Worm (Caenorhabditis elegans) whole organism, L2 larva: ENCODE measurements around the gene fbxa-65.
A peak's percentile ranks its signal among the peaks of the same experiment; 100 is the strongest.

Source experiments
- C34F6.9 ChIP-seq: fragments of 150-350 bp; optimal IDR thresholded peaks from 2 replicates; lab custom pipeline; 2014; ENCODE audit warnings: missing biosample characterization, missing genetic modification characterization
- F13H6.1 ChIP-seq: sonication (generic microtip); optimal IDR thresholded peaks from 2 replicates; lab custom pipeline; 2016; ENCODE audit warnings: missing genetic modification characterization, missing compliant biosample characterization
- R02D3.7 ChIP-seq: fragments of 150-350 bp; optimal IDR thresholded peaks from 2 replicates; lab custom pipeline; 2014; ENCODE audit warnings: missing biosample characterization, missing genetic modification characterization
- Y55F3AM.14 ChIP-seq: fragments of 200-800 bp; sonication (Bioruptor generic); optimal IDR thresholded peaks from 2 replicates; lab custom pipeline; 2018; ENCODE audit warnings: mild to moderate bottlenecking, missing genetic modification characterization, missing compliant biosample characterization
- ZK546.5 ChIP-seq: sonication (generic microtip); optimal IDR thresholded peaks from 2 replicates; lab custom pipeline; 2017; ENCODE audit warnings: missing biosample characterization, missing genetic modification characterization
- alr-1 ChIP-seq: fragments of 150-350 bp; optimal IDR thresholded peaks from 2 replicates; lab custom pipeline; 2014; ENCODE audit warnings: missing biosample characterization, missing genetic modification characterization
- ama-1 ChIP-seq: fragments of 150-350 bp; optimal IDR thresholded peaks from 2 replicates; lab custom pipeline; 2018; ENCODE audit warnings: inconsistent platforms
- blmp-1 ChIP-seq: sonication (generic microtip); optimal IDR thresholded peaks from 2 replicates; lab custom pipeline; 2017; ENCODE audit warnings: missing genetic modification characterization, mild to moderate bottlenecking, missing compliant biosample characterization, antibody characterized with exemption, moderate library complexity; ENCODE audit not compliant: insufficient read depth
- dmd-4 ChIP-seq: sonication (generic microtip); optimal IDR thresholded peaks from 2 replicates; lab custom pipeline; 2017; ENCODE audit warnings: missing biosample characterization, missing genetic modification characterization
- egl-27 ChIP-seq: sonication (generic microtip); optimal IDR thresholded peaks from 3 replicates; lab custom pipeline; 2017; ENCODE audit warnings: missing biosample characterization, missing genetic modification reagents, missing genetic modification characterization
- elt-1 ChIP-seq: fragments of 150-350 bp; optimal IDR thresholded peaks from 2 replicates; lab custom pipeline; 2014; ENCODE audit warnings: missing biosample characterization, missing genetic modification characterization
- fos-1 ChIP-seq: fragments of 150-350 bp; optimal IDR thresholded peaks from 2 replicates; lab custom pipeline; 2014; ENCODE audit warnings: missing biosample characterization, missing genetic modification characterization
- lin-11 ChIP-seq: fragments of 150-350 bp; sonication (generic microtip); optimal IDR thresholded peaks from 2 replicates; lab custom pipeline; 2014; ENCODE audit warnings: missing biosample characterization, missing genetic modification characterization, inconsistent platforms, mixed read lengths
- lin-13 ChIP-seq: fragments of 150-350 bp; optimal IDR thresholded peaks from 2 replicates; lab custom pipeline; 2014; ENCODE audit warnings: missing biosample characterization, missing genetic modification reagents, missing genetic modification characterization
- lin-39 ChIP-seq: fragments of 150-350 bp; optimal IDR thresholded peaks from 2 replicates; lab custom pipeline; 2014; ENCODE audit warnings: missing biosample characterization, missing genetic modification reagents, missing genetic modification characterization
- lsy-2 ChIP-seq, 2 experiments: fragments of 150-350 bp in 1 of 2; sonication (generic microtip) in 1 of 2; optimal IDR thresholded peaks; 2 replicates each; lab custom pipeline; 2014 to 2017; ENCODE audit warnings: missing biosample characterization in 2 of 2, missing genetic modification characterization in 2 of 2
- mab-5 ChIP-seq: fragments of 150-350 bp; optimal IDR thresholded peaks from 2 replicates; lab custom pipeline; 2014; ENCODE audit warnings: missing biosample characterization, missing genetic modification characterization
- mdl-1 ChIP-seq, 2 experiments: fragments of 150-350 bp in 1 of 2; sonication (generic microtip) in 1 of 2; optimal IDR thresholded peaks; 2 replicates each; lab custom pipeline; 2017; ENCODE audit warnings: missing biosample characterization in 2 of 2, missing genetic modification characterization in 2 of 2
- nhr-10 ChIP-seq: sonication (generic microtip); optimal IDR thresholded peaks from 2 replicates; lab custom pipeline; 2017; ENCODE audit warnings: missing biosample characterization, missing genetic modification characterization
- nhr-11 ChIP-seq: fragments of 150-350 bp; optimal IDR thresholded peaks from 2 replicates; lab custom pipeline; 2014; ENCODE audit warnings: missing biosample characterization, missing genetic modification characterization
- nhr-12 ChIP-seq: fragments of 150-350 bp; optimal IDR thresholded peaks from 2 replicates; lab custom pipeline; 2014; ENCODE audit warnings: missing biosample characterization, missing genetic modification characterization
- nhr-129 ChIP-seq: fragments of 150-350 bp; optimal IDR thresholded peaks from 2 replicates; lab custom pipeline; 2014; ENCODE audit warnings: missing biosample characterization, missing genetic modification characterization
- nhr-23 ChIP-seq: fragments of 150-350 bp; optimal IDR thresholded peaks from 2 replicates; lab custom pipeline; 2014; ENCODE audit warnings: missing biosample characterization, missing genetic modification reagents, missing genetic modification characterization
- nhr-237 ChIP-seq: fragments of 150-350 bp; optimal IDR thresholded peaks from 2 replicates; lab custom pipeline; 2014; ENCODE audit warnings: missing biosample characterization, missing genetic modification characterization
- nhr-25 ChIP-seq: fragments of 150-350 bp; sonication (generic microtip); optimal IDR thresholded peaks from 3 replicates; lab custom pipeline; 2014; ENCODE audit warnings: missing biosample characterization, missing genetic modification characterization
- peb-1 ChIP-seq: fragments of 150-350 bp; optimal IDR thresholded peaks from 2 replicates; lab custom pipeline; 2014; ENCODE audit warnings: missing biosample characterization, missing genetic modification characterization
- sem-4 ChIP-seq: fragments of 150-350 bp; optimal IDR thresholded peaks from 2 replicates; lab custom pipeline; 2014; ENCODE audit warnings: missing biosample characterization, missing genetic modification reagents, missing genetic modification characterization
- skn-1 ChIP-seq: sonication (generic microtip); optimal IDR thresholded peaks from 2 replicates; lab custom pipeline; 2017; ENCODE audit warnings: missing biosample characterization, missing genetic modification characterization
- sma-3 ChIP-seq: sonication (generic microtip); optimal IDR thresholded peaks from 2 replicates; lab custom pipeline; 2016; ENCODE audit warnings: missing genetic modification reagents, missing genetic modification characterization, missing compliant biosample characterization
- sma-9 ChIP-seq, 2 experiments: fragments of 150-350 bp in 1 of 2; sonication (generic microtip) in 1 of 2; optimal IDR thresholded peaks; 2 replicates each; lab custom pipeline; 2014 to 2016; ENCODE audit warnings: missing genetic modification characterization in 2 of 2, mild to moderate bottlenecking in 1 of 2, missing biosample characterization in 1 of 2, missing compliant biosample characterization in 1 of 2, missing genetic modification reagents in 1 of 2, moderate library complexity in 1 of 2
- snpc-4 ChIP-seq: fragments of 150-350 bp; optimal IDR thresholded peaks from 2 replicates; lab custom pipeline; 2014; ENCODE audit warnings: missing biosample characterization, missing genetic modification characterization
- unc-39 ChIP-seq: fragments of 150-350 bp; optimal IDR thresholded peaks from 2 replicates; lab custom pipeline; 2014; ENCODE audit warnings: missing biosample characterization, missing genetic modification characterization
- unc-62 ChIP-seq: fragments of 150-350 bp; optimal IDR thresholded peaks from 2 replicates; lab custom pipeline; 2014; ENCODE audit warnings: missing biosample characterization, missing genetic modification reagents, missing genetic modification characterization
- zag-1 ChIP-seq: fragments of 150-350 bp; optimal IDR thresholded peaks from 2 replicates; lab custom pipeline; 2014; ENCODE audit warnings: missing biosample characterization, missing genetic modification characterization
- ztf-1 ChIP-seq: fragments of 200-800 bp; sonication (Bioruptor generic); conservative IDR thresholded peaks from 2 replicates; pipeline ENCODE4 v1.3.6; 2022; ENCODE audit warnings: missing genetic modification characterization, missing compliant biosample characterization
- ztf-11 ChIP-seq: sonication (generic microtip); optimal IDR thresholded peaks from 2 replicates; lab custom pipeline; 2017; ENCODE audit warnings: missing biosample characterization, missing genetic modification characterization

fbxa-65 gene

ce11 chrV:3361633-3362032 is 15.3 kb upstream of the fbxa-65 start:
- no peak for TF ChIP-seq lin-11 (tag; lab: Kevin White, UChicago)
- TF ChIP-seq ZK546.5 (tag; lab: Kevin White, UChicago), result no peak
- no peak for TF ChIP-seq dmd-4 (tag; lab: Kevin White, UChicago)
- no peak for TF ChIP-seq unc-62 (GFP tag; lab: Kevin White, UChicago)
- TF ChIP-seq sma-9 (GFP tag; optimal IDR thresholded peaks at IDR 0.05; lab: Kevin White, UChicago), result no peak
- TF ChIP-seq sma-9 (tag; optimal IDR thresholded peaks at IDR 0.05; lab: Kevin White, UChicago), result no peak
- TF ChIP-seq blmp-1 (tag; lab: Kevin White, UChicago), result no peak
- TF ChIP-seq ztf-11 (tag; lab: Kevin White, UChicago), result no peak
- TF ChIP-seq peb-1, result no peak

- no peak for TF ChIP-seq sma-3 (GFP tag; lab: Kevin White, UChicago)
- TF ChIP-seq lin-11 (tag; lab: Kevin White, UChicago), result no peak
- TF ChIP-seq R02D3.7, result no peak
- TF ChIP-seq skn-1 (tag; lab: Kevin White, UChicago), result no peak
- TF ChIP-seq mdl-1 (tag; optimal IDR thresholded peaks at IDR 0.05; lab: Kevin White, UChicago), result no peak
- no peak for TF ChIP-seq mab-5 (tag; lab: Kevin White, UChicago)
- no peak for TF ChIP-seq C34F6.9 (tag; lab: Kevin White, UChicago)
- no peak for TF ChIP-seq alr-1 (tag; lab: Kevin White, UChicago)
- no peak for TF ChIP-seq lin-39 (tag; lab: Kevin White, UChicago)
Measured at ce11 chrV:3358267-3358666, 12.0 kb upstream of the fbxa-65 start, which contains the start of gene C04E12.5. TSS of gene C04E12.5 (plus strand) at chrV:3358567.

ce11 chrV:3357106-3357505 is 10.8 kb upstream of the fbxa-65 start, which contains the start of gene scrm-3:
TSS of gene scrm-3 (minus strand) at chrV:3357206.
- TF ChIP-seq lin-11 (tag; lab: Kevin White, UChicago) (no peak), sma-3 (GFP tag; lab: Kevin White, UChicago) (no peak), nhr-12 (no peak), ztf-11 (tag; lab: Kevin White, UChicago) (no peak), nhr-129 (tag; lab: Kevin White, UChicago) (no peak), lin-13 (no peak), nhr-237 (tag; lab: Kevin White, UChicago) (no peak), egl-27 (tag; lab: Kevin White, UChicago) (no peak), zag-1 (no peak), sem-4 (tag; lab: Kevin White, UChicago) (no peak), unc-39 (no peak), snpc-4 (tag; lab: Kevin White, UChicago) (no peak), nhr-10 (tag; lab: Kevin White, UChicago) (no peak), ama-1 (lab: Kevin White, UChicago) (no peak), R02D3.7 (no peak)

DNA sequence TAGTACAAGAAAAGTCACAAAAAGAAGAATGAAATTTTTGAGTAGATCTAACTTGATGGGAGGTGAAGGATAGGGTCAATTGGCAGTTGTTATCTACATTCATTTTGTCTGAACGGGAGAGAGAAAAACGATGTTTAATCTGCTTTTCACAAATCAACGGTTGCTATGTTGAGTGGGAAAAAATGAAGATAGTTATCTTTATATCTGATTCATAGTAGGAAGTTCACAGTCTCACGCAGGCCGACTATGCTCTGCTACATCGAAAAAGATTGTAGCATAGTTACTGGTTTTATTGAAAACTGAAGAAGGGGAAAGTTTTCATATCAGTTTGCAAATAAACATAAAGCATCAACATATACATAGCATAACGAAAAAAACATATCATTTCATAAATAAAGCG is 9.3 kb upstream of the fbxa-65 start:
- TF ChIP-seq sma-9 (GFP tag; optimal IDR thresholded peaks at IDR 0.05; lab: Kevin White, UChicago) (peak; percentile 23), sma-9 (tag; optimal IDR thresholded peaks at IDR 0.05; lab: Kevin White, UChicago) (no peak), nhr-23 (no peak), nhr-237 (tag; lab: Kevin White, UChicago) (no peak), C34F6.9 (tag; lab: Kevin White, UChicago) (no peak), nhr-25 (no peak), egl-27 (tag; lab: Kevin White, UChicago) (no peak), zag-1 (no peak), unc-62 (GFP tag; lab: Kevin White, UChicago) (no peak), lin-13 (no peak), elt-1 (tag; lab: Kevin White, UChicago) (peak; percentile 2), lsy-2 (tag; optimal IDR thresholded peaks at IDR 0.05; lab: Kevin White, UChicago) (no peak), dmd-4 (tag; lab: Kevin White, UChicago) (no peak), fos-1 (no peak), Y55F3AM.14 (GFP tag; lab: Kevin White, UChicago) (no peak), sma-3 (GFP tag; lab: Kevin White, UChicago) (no peak)
- TF ChIP-seq, all 48 proteins: peak for 2

ce11 chrV:3352925-3353324 is 6.6 kb upstream of the fbxa-65 start, which contains the start of gene C17B7.12:
TSS of gene C17B7.12 (plus strand) at chrV:3353225.
- no peak for TF ChIP-seq R02D3.7
- no peak for TF ChIP-seq C34F6.9 (tag; lab: Kevin White, UChicago)
- no peak for TF ChIP-seq F13H6.1 (tag; lab: Kevin White, UChicago)
- no peak for TF ChIP-seq zag-1
- no peak for TF ChIP-seq nhr-11 (tag; lab: Kevin White, UChicago)
- TF ChIP-seq lin-13, result no peak
- TF ChIP-seq ztf-1 (GFP tag; lab: Robert Waterston, UW), result no peak
